Fruit fly (Drosophila melanogaster) whole organism, embryonic: ENCODE data around the gene Ypel.
A peak's percentile ranks its signal among the peaks of the same experiment; 100 is the strongest.

Experiments used
- Adf1 ChIP-seq: fragments of 200-800 bp; sonication (Bioruptor generic); IDR thresholded peaks from 2 replicates; pipeline ENCODE4 v1.3.6; 2022; ENCODE audit warnings: missing biosample characterization, missing genetic modification characterization
- Aef1 ChIP-seq: fragments of 200-800 bp; sonication (Bioruptor generic); IDR thresholded peaks from 3 replicates; pipeline ENCODE4 v1.3.6; 2022; ENCODE audit warnings: missing biosample characterization, missing genetic modification characterization
- Atf3 ChIP-seq: fragments of 200-800 bp; sonication (Bioruptor generic); optimal IDR thresholded peaks from 3 replicates; lab custom pipeline; 2016; ENCODE audit warnings: missing biosample characterization, missing genetic modification characterization
- Blimp-1 ChIP-seq: fragments of 200-800 bp; sonication (Bioruptor generic); optimal IDR thresholded peaks from 3 replicates; lab custom pipeline; 2018; ENCODE audit warnings: missing biosample characterization, missing genetic modification characterization, mild to moderate bottlenecking, moderate library complexity, missing genetic modification reagents
- CG11247 ChIP-seq: fragments of 200-800 bp; sonication (Bioruptor generic); IDR thresholded peaks from 2 replicates; pipeline ENCODE4 v1.3.6; 2022; ENCODE audit warnings: missing biosample characterization, missing genetic modification characterization
- CG12155 ChIP-seq: fragments of 200-800 bp; sonication (Bioruptor generic); optimal IDR thresholded peaks from 3 replicates; lab custom pipeline; 2016; ENCODE audit warnings: missing biosample characterization, missing genetic modification characterization
- CG12744 ChIP-seq: fragments of 200-800 bp; sonication (Bioruptor generic); optimal IDR thresholded peaks from 2 replicates; lab custom pipeline; 2016; ENCODE audit warnings: missing biosample characterization, missing genetic modification characterization
- CG16815 ChIP-seq: fragments of 200-800 bp; sonication (Bioruptor generic); optimal IDR thresholded peaks from 3 replicates; lab custom pipeline; 2017; ENCODE audit warnings: missing biosample characterization, mild to moderate bottlenecking, missing genetic modification characterization
- CG1832 ChIP-seq: fragments of 200-800 bp; sonication (Bioruptor generic); optimal IDR thresholded peaks from 2 replicates; lab custom pipeline; 2017; ENCODE audit warnings: missing biosample characterization, mild to moderate bottlenecking, missing genetic modification characterization, inconsistent platforms
- CG30431 ChIP-seq: fragments of 200-800 bp; sonication (Bioruptor generic); optimal IDR thresholded peaks from 2 replicates; lab custom pipeline; 2017; ENCODE audit warnings: missing biosample characterization, missing genetic modification characterization
- CG31365 ChIP-seq: fragments of 200-800 bp; sonication (Bioruptor generic); optimal IDR thresholded peaks from 2 replicates; lab custom pipeline; 2018; ENCODE audit warnings: missing biosample characterization, mild to moderate bottlenecking, missing genetic modification characterization
- CG31388 ChIP-seq: fragments of 200-800 bp; sonication (Bioruptor generic); optimal IDR thresholded peaks from 2 replicates; lab custom pipeline; 2016; ENCODE audit warnings: missing biosample characterization, missing genetic modification characterization
- CG32767 ChIP-seq: fragments of 200-800 bp; sonication (Bioruptor generic); IDR thresholded peaks from 2 replicates; pipeline ENCODE4 v1.3.6; 2022; ENCODE audit warnings: missing biosample characterization, missing genetic modification characterization
- CG33213 ChIP-seq: fragments of 200-800 bp; sonication (Bioruptor generic); optimal IDR thresholded peaks from 3 replicates; lab custom pipeline; 2016; ENCODE audit warnings: missing biosample characterization, missing genetic modification characterization
- CG3726 ChIP-seq: fragments of 200-800 bp; sonication (Bioruptor generic); IDR thresholded peaks from 3 replicates; pipeline ENCODE4, ENCODE4 v1.3.6; 2022; ENCODE audit warnings: missing biosample characterization, missing genetic modification characterization
- CG3838 ChIP-seq: fragments of 200-800 bp; sonication (Bioruptor generic); optimal IDR thresholded peaks from 3 replicates; lab custom pipeline; 2016; ENCODE audit warnings: missing biosample characterization, missing genetic modification characterization
- CG4360 ChIP-seq: fragments of 200-800 bp; sonication (Bioruptor generic); IDR thresholded peaks from 2 replicates; pipeline ENCODE4 v1.3.6; 2022; ENCODE audit warnings: missing biosample characterization, missing genetic modification characterization
- CG6689 ChIP-seq: fragments of 200-800 bp; sonication (Bioruptor generic); IDR thresholded peaks from 2 replicates; pipeline ENCODE4 v1.3.6; 2022; ENCODE audit warnings: missing biosample characterization, missing genetic modification characterization
- CG6765 ChIP-seq: fragments of 200-800 bp; sonication (Bioruptor generic); optimal IDR thresholded peaks from 3 replicates; lab custom pipeline; 2017; ENCODE audit warnings: missing biosample characterization, mild to moderate bottlenecking, missing genetic modification characterization
- CG7372 ChIP-seq: fragments of 200-800 bp; sonication (Bioruptor generic); IDR thresholded peaks from 2 replicates; pipeline ENCODE4 v1.3.6; 2022; ENCODE audit warnings: missing biosample characterization, missing genetic modification characterization
- CG8281 ChIP-seq: fragments of 200-800 bp; sonication (Bioruptor generic); optimal IDR thresholded peaks from 2 replicates; lab custom pipeline; 2018; ENCODE audit warnings: missing biosample characterization, mild to moderate bottlenecking, missing genetic modification characterization, moderate library complexity
- CG9437 ChIP-seq: fragments of 200-800 bp; sonication (Bioruptor generic); optimal IDR thresholded peaks from 2 replicates; lab custom pipeline; 2018; ENCODE audit warnings: missing biosample characterization, mild to moderate bottlenecking, missing genetic modification characterization
- CG9797 ChIP-seq: fragments of 200-800 bp; sonication (Bioruptor generic); optimal IDR thresholded peaks from 3 replicates; lab custom pipeline; 2018; ENCODE audit warnings: missing biosample characterization, mild to moderate bottlenecking, missing genetic modification characterization
- CHES-1-like ChIP-seq: fragments of 200-800 bp; sonication (Bioruptor generic); optimal IDR thresholded peaks from 2 replicates; lab custom pipeline; 2016; ENCODE audit warnings: missing biosample characterization, missing genetic modification characterization
- Deaf1 ChIP-seq: fragments of 200-800 bp; optimal IDR thresholded peaks from 3 replicates; lab custom pipeline; 2019; ENCODE audit warnings: missing biosample characterization, mild to moderate bottlenecking, missing genetic modification characterization, moderate library complexity
- Dref ChIP-seq: fragments of 200-800 bp; sonication (Bioruptor generic); IDR thresholded peaks from 2 replicates; pipeline ENCODE4 v1.3.6; 2022; ENCODE audit warnings: missing biosample characterization, missing genetic modification characterization
- E2f2 ChIP-seq: fragments of 200-800 bp; sonication (Bioruptor generic); IDR thresholded peaks from 2 replicates; pipeline ENCODE4 v1.3.6; 2022; ENCODE audit warnings: missing biosample characterization, missing genetic modification characterization
- Eip74EF ChIP-seq, 2 experiments: fragments of 200-800 bp in 1 of 2; fragments of >200 bp in 1 of 2; sonication (Bioruptor generic) in 1 of 2; optimal IDR thresholded peaks; 2 replicates each; lab custom pipeline; 2017 to 2019; ENCODE audit warnings: missing biosample characterization in 2 of 2, missing genetic modification characterization in 2 of 2, mild to moderate bottlenecking in 1 of 2, moderate library complexity in 1 of 2
- Elba2 ChIP-seq: fragments of 200-800 bp; sonication (Bioruptor generic); optimal IDR thresholded peaks from 3 replicates; lab custom pipeline; 2016; ENCODE audit warnings: missing biosample characterization, missing genetic modification characterization
- Ets65A ChIP-seq: fragments of 200-800 bp; sonication (Bioruptor generic); peaks from one replicate; lab custom pipeline; 2016; ENCODE audit warnings: missing biosample characterization, missing genetic modification characterization
- Ets97D ChIP-seq: fragments of 200-800 bp; sonication (Bioruptor generic); optimal IDR thresholded peaks from 3 replicates; lab custom pipeline; 2016; ENCODE audit warnings: missing biosample characterization, missing genetic modification characterization
- Hmr ChIP-seq: fragments of 200-800 bp; sonication (Bioruptor generic); optimal IDR thresholded peaks from 3 replicates; lab custom pipeline; 2017; ENCODE audit warnings: mild to moderate bottlenecking, missing biosample characterization, missing genetic modification reagents, missing genetic modification characterization
- Hr39 ChIP-seq: fragments of >200 bp; optimal IDR thresholded peaks from 2 replicates; lab custom pipeline; 2017
- Lhr ChIP-seq: fragments of 200-800 bp; sonication (Bioruptor generic); optimal IDR thresholded peaks from 3 replicates; lab custom pipeline; 2017; ENCODE audit warnings: mild to moderate bottlenecking, missing biosample characterization, missing genetic modification reagents, missing genetic modification characterization
- MTF-1 ChIP-seq: fragments of 200-800 bp; sonication (Bioruptor generic); optimal IDR thresholded peaks from 2 replicates; lab custom pipeline; 2018; ENCODE audit warnings: missing biosample characterization, mild to moderate bottlenecking, missing genetic modification characterization, borderline replicate concordance
- PHDP ChIP-seq: fragments of 200-800 bp; sonication (Bioruptor generic); optimal IDR thresholded peaks from 3 replicates; lab custom pipeline; 2018; ENCODE audit warnings: missing biosample characterization, mild to moderate bottlenecking, missing genetic modification characterization, moderate library complexity
- Ravus ChIP-seq: fragments of 200-800 bp; sonication (Bioruptor generic); IDR thresholded peaks from 2 replicates; pipeline ENCODE4 v1.3.6; 2022; ENCODE audit warnings: missing biosample characterization, missing genetic modification characterization
- Taf1 ChIP-seq: fragments of 200-800 bp; sonication (Bioruptor generic); IDR thresholded peaks from 2 replicates; pipeline ENCODE4 v1.3.6; 2022; ENCODE audit warnings: missing biosample characterization, missing genetic modification characterization
- Trl ChIP-seq, 3 experiments: fragments of >200 bp in 2 of 3; fragments of 200-800 bp in 1 of 3; sonication (Bioruptor generic) in 1 of 3; optimal IDR thresholded peaks; 2 replicates in 1 of 3; 3 replicates in 2 of 3; lab custom pipeline; 2016 to 2017; ENCODE audit warnings: missing biosample characterization in 1 of 3, missing genetic modification characterization in 1 of 3
- Xbp1 ChIP-seq: fragments of 200-800 bp; sonication (Bioruptor generic); optimal IDR thresholded peaks from 3 replicates; lab custom pipeline; 2016; ENCODE audit warnings: missing biosample characterization, mild to moderate bottlenecking, missing genetic modification characterization
- aop ChIP-seq: fragments of 200-800 bp; sonication (Bioruptor generic); IDR thresholded peaks from 2 replicates; pipeline ENCODE4 v1.3.6; 2022; ENCODE audit warnings: missing biosample characterization, missing genetic modification characterization
- bcd ChIP-seq: fragments of 200-800 bp; sonication (Bioruptor generic); optimal IDR thresholded peaks from 2 replicates; lab custom pipeline; 2017; ENCODE audit warnings: missing biosample characterization, mild to moderate bottlenecking, missing genetic modification characterization
- crol ChIP-seq: fragments of 200-800 bp; sonication (Bioruptor generic); IDR thresholded peaks from 2 replicates; pipeline ENCODE4 v1.3.6; 2022; ENCODE audit warnings: missing biosample characterization, missing genetic modification characterization
- emc ChIP-seq: fragments of 200-800 bp; sonication (Bioruptor generic); optimal IDR thresholded peaks from 2 replicates; lab custom pipeline; 2016; ENCODE audit warnings: missing biosample characterization, missing genetic modification characterization
- eyg ChIP-seq: fragments of 200-800 bp; sonication (Bioruptor generic); optimal IDR thresholded peaks from 3 replicates; lab custom pipeline; 2016; ENCODE audit warnings: missing biosample characterization, missing genetic modification characterization
- fu2 ChIP-seq: fragments of 200-800 bp; sonication (Bioruptor generic); optimal IDR thresholded peaks from 2 replicates; lab custom pipeline; 2016; ENCODE audit warnings: missing biosample characterization, missing genetic modification characterization
- her ChIP-seq: fragments of 200-800 bp; sonication (Bioruptor generic); optimal IDR thresholded peaks from 2 replicates; lab custom pipeline; 2016; ENCODE audit warnings: missing biosample characterization, missing genetic modification characterization
- insv ChIP-seq, 2 experiments: fragments of 200-800 bp; sonication (Bioruptor generic); optimal IDR thresholded peaks; 3 replicates each; lab custom pipeline; 2016 to 2018; ENCODE audit warnings: missing biosample characterization in 2 of 2, missing genetic modification characterization in 2 of 2
- maf-S ChIP-seq: fragments of 200-800 bp; sonication (Bioruptor generic); optimal IDR thresholded peaks from 2 replicates; lab custom pipeline; 2016; ENCODE audit warnings: missing biosample characterization, missing genetic modification characterization
- sd ChIP-seq: fragments of 200-800 bp; sonication (Bioruptor generic); optimal IDR thresholded peaks from 3 replicates; lab custom pipeline; 2018; ENCODE audit warnings: missing biosample characterization, mild to moderate bottlenecking, missing genetic modification characterization, moderate library complexity
- sisA ChIP-seq: fragments of 200-800 bp; sonication (Bioruptor generic); IDR thresholded peaks from 2 replicates; pipeline ENCODE4 v1.3.6; 2022; ENCODE audit warnings: missing biosample characterization, missing genetic modification characterization
- unpg ChIP-seq: fragments of 200-800 bp; sonication (Bioruptor generic); optimal IDR thresholded peaks from 3 replicates; lab custom pipeline; 2018; ENCODE audit warnings: missing biosample characterization, mild to moderate bottlenecking, missing genetic modification characterization, moderate library complexity
- z ChIP-seq: fragments of 200-800 bp; sonication (Bioruptor generic); IDR thresholded peaks from 3 replicates; pipeline ENCODE4 v1.3.6; 2022; ENCODE audit warnings: missing biosample characterization, missing genetic modification characterization

Gene Ypel

dm6 chrX:10212118-10212517 lies at the start of gene Ypel (continued):
- TF ChIP-seq CG4360 (GFP tag; lab: Robert Waterston, UW) (peak; percentile 83), fu2 (GFP tag; lab: Kevin White, UChicago) (no peak), CG1832 (GFP tag; lab: Kevin White, UChicago) (peak; percentile 6), CG6689 (no peak), CG9797 (GFP tag; lab: Kevin White, UChicago) (peak; percentile 53), CG8281 (no peak), Hr39 (lab: Kevin White, UChicago) (no peak), Eip74EF (GFP tag; optimal IDR thresholded peaks at IDR 0.05; lab: Kevin White, UChicago) (no peak), Blimp-1 (GFP tag; lab: Kevin White, UChicago) (no peak), CG31388 (GFP tag; lab: Kevin White, UChicago) (no peak), bcd (GFP tag; lab: Kevin White, UChicago) (no peak), CHES-1-like (GFP tag; lab: Kevin White, UChicago) (no peak), Lhr (GFP tag; lab: Kevin White, UChicago) (no peak), sd (tag; lab: Kevin White, UChicago) (no peak), CG6765 (GFP tag; lab: Kevin White, UChicago) (no peak), insv (GFP tag; optimal IDR thresholded peaks at IDR 0.05; lab: Kevin White, UChicago) (peak; percentile 60 to 92), Adf1 (GFP tag; lab: Robert Waterston, UW) (no peak), Ets97D (GFP tag; lab: Kevin White, UChicago) (no peak), CG3838 (peak; percentile 4), sisA (no peak), emc (no peak), CG9437 (GFP tag; lab: Kevin White, UChicago) (no peak), aop (GFP tag; lab: Robert Waterston, UW) (no peak), CG30431 (no peak), CG11247 (GFP tag; lab: Robert Waterston, UW) (no peak), unpg (GFP tag; lab: Kevin White, UChicago) (no peak), CG31365 (no peak), Elba2 (GFP tag; lab: Kevin White, UChicago) (peak; percentile 91), PHDP (tag; lab: Kevin White, UChicago) (no peak), Ravus (no peak), E2f2 (GFP tag; lab: Robert Waterston, UW) (peak; percentile 81), CG12744 (no peak), CG3726 (GFP tag; lab: Robert Waterston, UW) (no peak)

- TF ChIP-seq Atf3 (GFP tag; lab: Kevin White, UChicago): no peak
- peak in 1 of 2 experiments; percentile 18 for TF ChIP-seq Trl (optimal IDR thresholded peaks at IDR 0.05; lab: Kevin White, UChicago)
- no peak for TF ChIP-seq Trl (GFP tag; optimal IDR thresholded peaks at IDR 0.05; lab: Kevin White, UChicago)
- no peak for TF ChIP-seq MTF-1 (GFP tag; lab: Kevin White, UChicago)
- TF ChIP-seq CG32767 (GFP tag; lab: Robert Waterston, UW): no peak
- no peak for TF ChIP-seq her
- no peak for TF ChIP-seq z (GFP tag; lab: Robert Waterston, UW)
- TF ChIP-seq Dref (GFP tag; lab: Robert Waterston, UW): 0 out of 2 replicates have a peak, but pooled peaks have one; percentile 18
- no peak for TF ChIP-seq bcd (GFP tag; lab: Kevin White, UChicago)
- peak; percentile 32; the same call in 1 of the 2 replicates for TF ChIP-seq crol (GFP tag; lab: Robert Waterston, UW)
- TF ChIP-seq Hmr (GFP tag; lab: Kevin White, UChicago): no peak
- no peak for TF ChIP-seq maf-S (GFP tag; lab: Kevin White, UChicago)
- no peak for TF ChIP-seq CG12155 (GFP tag; lab: Kevin White, UChicago)
- TF ChIP-seq Ets65A (GFP tag; lab: Kevin White, UChicago): peak; percentile 17
- TF ChIP-seq CG7372 (GFP tag; lab: Robert Waterston, UW): no peak
- no peak for TF ChIP-seq CG33213 (GFP tag; lab: Kevin White, UChicago)
- no peak for TF ChIP-seq CG16815
- no peak for TF ChIP-seq Aef1 (GFP tag; lab: Robert Waterston, UW)
- peak; percentile 64 for TF ChIP-seq Deaf1 (tag; lab: Kevin White, UChicago)
- TF ChIP-seq Xbp1 (GFP tag; lab: Kevin White, UChicago): no peak
- TF ChIP-seq Taf1: no peak
- no peak for TF ChIP-seq eyg
- TF ChIP-seq Adf1 (GFP tag; lab: Robert Waterston, UW): peak; percentile 80
These were observed 49.0 kb upstream of the Ypel start for dm6 chrX:10261172-10261571.
